Fruit fly (Drosophila melanogaster): ENCODE data around the gene CG17931.

CG17931 gene

dm6 chr3R:16368288-16368687 is 9.0 kb upstream of the CG17931 start, which contains the start of gene js:
js (minus strand) TSS chr3R:16368306.
- TF ChIP-seq chinmo (GFP tag; IDR thresholded peaks at IDR 0.05; ENCODE audit: partially characterized antibody), result 0 out of 4 replicates have a peak, but pooled peaks have one; percentile 15
- TF ChIP-seq D19B (GFP tag; optimal IDR thresholded peaks at IDR 0.05), result no peak
- TF ChIP-seq CG12299 (tag; optimal IDR thresholded peaks at IDR 0.05), result no peak
- TF ChIP-seq pan (optimal IDR thresholded peaks at IDR 0.05), result no peak
- peak in 1 of 2 experiments; percentile 9 for TF ChIP-seq pan (GFP tag; optimal IDR thresholded peaks at IDR 0.05 in 1 of 2, IDR thresholded peaks at IDR 0.05 in 1 of 2)
- no peak for TF ChIP-seq HmgD (GFP tag; optimal IDR thresholded peaks at IDR 0.05)
- no peak for TF ChIP-seq CG7372 (GFP tag; IDR thresholded peaks at IDR 0.05)
- no peak for TF ChIP-seq NFAT (GFP tag; IDR thresholded peaks at IDR 0.05)
- no peak for TF ChIP-seq CG9817 (tag; optimal IDR thresholded peaks at IDR 0.05)
- no peak for TF ChIP-seq hkb (optimal IDR thresholded peaks at IDR 0.05)
- no peak for TF ChIP-seq hkb (GFP tag; IDR thresholded peaks at IDR 0.05)
- TF ChIP-seq nom (GFP tag; optimal IDR thresholded peaks at IDR 0.05), result no peak
- TF ChIP-seq zf30C (GFP tag; optimal IDR thresholded peaks at IDR 0.05), result no peak
- TF ChIP-seq CG10267 (tag; optimal IDR thresholded peaks at IDR 0.05), result no peak
- no peak for TF ChIP-seq unc-4 (GFP tag; IDR thresholded peaks at IDR 0.05; ENCODE audit: partially characterized antibody)
- no peak for TF ChIP-seq CG1233 (GFP tag; optimal IDR thresholded peaks at IDR 0.05)
- no peak for TF ChIP-seq Fer3 (tag; optimal IDR thresholded peaks at IDR 0.05)
- 0 out of 2 replicates have a peak, but pooled peaks have one; percentile 32 for TF ChIP-seq CG32772 (GFP tag; IDR thresholded peaks at IDR 0.05)
- no peak for TF ChIP-seq CG11456 (GFP tag; IDR thresholded peaks at IDR 0.05)
- peak; percentile 8; the same call in 1 of the 2 replicates for TF ChIP-seq vvl (GFP tag; IDR thresholded peaks at IDR 0.05)
- no peak for TF ChIP-seq sd (tag; optimal IDR thresholded peaks at IDR 0.05)
- TF ChIP-seq so (GFP tag; IDR thresholded peaks at IDR 0.05), result no peak
- TF ChIP-seq ind (GFP tag; optimal IDR thresholded peaks at IDR 0.05), result no peak
- peak; percentile 43 for TF ChIP-seq Oli (tag; optimal IDR thresholded peaks at IDR 0.05)
- no peak for TF ChIP-seq Atf-2 (GFP tag; optimal IDR thresholded peaks at IDR 0.05)
- TF ChIP-seq CG31224 (GFP tag; IDR thresholded peaks at IDR 0.05), result no peak
- TF ChIP-seq Pdp1 (GFP tag; optimal IDR thresholded peaks at IDR 0.05), result no peak
- no peak for TF ChIP-seq CG6791 (GFP tag; IDR thresholded peaks at IDR 0.05; ENCODE audit: partially characterized antibody)
- no peak for TF ChIP-seq CG16813 (GFP tag; IDR thresholded peaks at IDR 0.05; ENCODE audit: partially characterized antibody)
- TF ChIP-seq Blimp-1 (GFP tag; optimal IDR thresholded peaks at IDR 0.05), result peak; percentile 21
- no peak for TF ChIP-seq CG2129 (GFP tag; IDR thresholded peaks at IDR 0.05; ENCODE audit: partially characterized antibody)
- no peak for TF ChIP-seq ara (GFP tag; IDR thresholded peaks at IDR 0.05)
- no peak for TF ChIP-seq dmrt11E (tag; optimal IDR thresholded peaks at IDR 0.05)
- no peak for TF ChIP-seq fru (optimal IDR thresholded peaks at IDR 0.05)
- 0 out of 3 replicates have a peak, but pooled peaks have one; percentile 41 for TF ChIP-seq CG11560 (tag; IDR thresholded peaks at IDR 0.05)
- no peak for TF ChIP-seq her (GFP tag; optimal IDR thresholded peaks at IDR 0.05)
- no peak for TF ChIP-seq CG17568 (GFP tag; optimal IDR thresholded peaks at IDR 0.05)
- TF ChIP-seq CG15269 (tag; optimal IDR thresholded peaks at IDR 0.05), result peak; percentile 58
- TF ChIP-seq HLHmδ (GFP tag; optimal IDR thresholded peaks at IDR 0.05), result no peak
- no peak for TF ChIP-seq Nf-YC (tag; optimal IDR thresholded peaks at IDR 0.05)
- TF ChIP-seq CG17361 (GFP tag; IDR thresholded peaks at IDR 0.05), result no peak
- no peak for TF ChIP-seq D (optimal IDR thresholded peaks at IDR 0.05)
- no peak for TF ChIP-seq D (GFP tag; optimal IDR thresholded peaks at IDR 0.05)
- no peak for TF ChIP-seq stwl (tag; optimal IDR thresholded peaks at IDR 0.05)
- peak; percentile 14 for TF ChIP-seq Sox102F (GFP tag; optimal IDR thresholded peaks at IDR 0.05)
- no peak for TF ChIP-seq inv (GFP tag; IDR thresholded peaks at IDR 0.05; ENCODE audit: partially characterized antibody)
- no peak for TF ChIP-seq Sry-δ (GFP tag; optimal IDR thresholded peaks at IDR 0.05)
- TF ChIP-seq ATbp (GFP tag; optimal IDR thresholded peaks at IDR 0.05), result no peak
- no peak for TF ChIP-seq CG7357 (GFP tag; IDR thresholded peaks at IDR 0.05)
- no peak for TF ChIP-seq kni (GFP tag; optimal IDR thresholded peaks at IDR 0.05)
- no peak for TF ChIP-seq CG17612 (GFP tag; IDR thresholded peaks at IDR 0.05)
